Fruit fly (Drosophila melanogaster) whole organism, embryonic: ENCODE measurements around the gene CG4942.

Experiments
- CG1233 ChIP-seq: fragments of 200-800 bp; sonication (Bioruptor generic); optimal IDR thresholded peaks from 4 replicates; lab custom pipeline; 2018; ENCODE audit warnings: missing biosample characterization, mild to moderate bottlenecking, missing genetic modification characterization
- CG8290 ChIP-seq, 3 experiments: fragments of 200-800 bp; sonication (Bioruptor generic); optimal IDR thresholded peaks; 2 replicates each; lab custom pipeline; 2016 to 2019; ENCODE audit warnings: missing biosample characterization in 3 of 3, missing genetic modification characterization in 3 of 3, mild to moderate bottlenecking in 2 of 3, moderate library complexity in 1 of 3
- oc ChIP-seq: fragments of 200-800 bp; sonication (Bioruptor generic); optimal IDR thresholded peaks from 2 replicates; lab custom pipeline; 2018; ENCODE audit warnings: missing biosample characterization, mild to moderate bottlenecking, missing genetic modification characterization, moderate library complexity

DNA sequence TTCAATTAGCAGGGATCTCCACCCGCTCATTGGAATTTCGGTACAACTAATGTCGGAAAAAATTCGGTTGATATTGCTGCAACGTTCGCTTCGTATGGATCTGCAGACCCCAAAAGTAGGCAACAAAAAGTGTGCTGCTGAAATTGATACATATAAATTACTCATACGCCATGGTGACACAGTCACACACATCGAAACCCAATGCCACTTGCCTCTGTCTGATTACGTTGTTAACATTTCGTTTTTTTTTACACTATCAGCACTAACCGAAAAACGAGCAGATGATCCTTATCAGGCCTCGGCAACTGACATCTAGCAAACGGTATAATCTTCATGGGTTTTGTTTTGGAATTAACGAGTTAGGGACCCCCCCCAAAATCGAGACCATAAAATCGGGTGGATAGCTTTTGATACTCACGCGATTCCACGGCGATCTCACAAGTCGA, 22.1 kb downstream of the CG4942 start:
- TF ChIP-seq oc (tag; lab: Kevin White, UChicago) (no peak), CG8290 (GFP tag; optimal IDR thresholded peaks at IDR 0.05; lab: Kevin White, UChicago) (no peak), CG8290 (tag; optimal IDR thresholded peaks at IDR 0.05; lab: Kevin White, UChicago) (no peak), CG1233 (no peak)
